Fruit fly (Drosophila melanogaster): Measurements from ENCODE around the gene Dip-B.

Gene Dip-B

dm6 chr3R:13812736-13813250 is 30.7 kb downstream of the Dip-B start, which contains the start of the genes tal-1A, tal-2A, tal-3A and tal-AA (continued):
- TF ChIP-seq CG14014 (GFP tag; IDR thresholded peaks at IDR 0.05) = peak; percentile 30; the same call in 1 of the 2 replicates
- TF ChIP-seq CG1233 (GFP tag; optimal IDR thresholded peaks at IDR 0.05) = no peak
- TF ChIP-seq CG2712 (tag; optimal IDR thresholded peaks at IDR 0.05) = no peak
- no peak for TF ChIP-seq CG11560 (tag; IDR thresholded peaks at IDR 0.05)
- peak; percentile 65 for TF ChIP-seq CG17385 (GFP tag; optimal IDR thresholded peaks at IDR 0.05)
- no peak for TF ChIP-seq Dref (GFP tag; IDR thresholded peaks at IDR 0.05)
- TF ChIP-seq CG7963 (GFP tag; IDR thresholded peaks at IDR 0.05; ENCODE audit: partially characterized antibody) = no peak
- no peak for TF ChIP-seq CG4707 (GFP tag; optimal IDR thresholded peaks at IDR 0.05)
- TF ChIP-seq BtbVII (GFP tag; optimal IDR thresholded peaks at IDR 0.05) = peak; percentile 65
- TF ChIP-seq CG6765 (GFP tag; optimal IDR thresholded peaks at IDR 0.05) = no peak
- TF ChIP-seq bigmax (GFP tag; optimal IDR thresholded peaks at IDR 0.05) = no peak
- peak; percentile 23 for TF ChIP-seq ftz-f1 (GFP tag; optimal IDR thresholded peaks at IDR 0.05)
- TF ChIP-seq CG17361 (GFP tag; IDR thresholded peaks at IDR 0.05) = no peak
- no peak for TF ChIP-seq fd102C (GFP tag; optimal IDR thresholded peaks at IDR 0.05)
- TF ChIP-seq H2.0 (GFP tag; IDR thresholded peaks at IDR 0.05) = no peak
- no peak for TF ChIP-seq prd (optimal IDR thresholded peaks at IDR 0.05)
- TF ChIP-seq prd (GFP tag; IDR thresholded peaks at IDR 0.05) = no peak
- TF ChIP-seq CG15514 (GFP tag; optimal IDR thresholded peaks at IDR 0.05) = peak; percentile 36
- no peak for TF ChIP-seq Ssrp (tag; optimal IDR thresholded peaks at IDR 0.05)
- TF ChIP-seq CG9817 (tag; optimal IDR thresholded peaks at IDR 0.05) = no peak
- TF ChIP-seq gem (tag; optimal IDR thresholded peaks at IDR 0.05) = no peak
- TF ChIP-seq Dp (GFP tag; optimal IDR thresholded peaks at IDR 0.05) = no peak
- TF ChIP-seq CG8089 (GFP tag; optimal IDR thresholded peaks at IDR 0.05) = no peak
- no peak for TF ChIP-seq Lim3 (GFP tag; IDR thresholded peaks at IDR 0.05)
- TF ChIP-seq az2 (GFP tag; optimal IDR thresholded peaks at IDR 0.05) = no peak
- no peak for TF ChIP-seq CG15073 (GFP tag; optimal IDR thresholded peaks at IDR 0.05)
- TF ChIP-seq dpn (GFP tag; optimal IDR thresholded peaks at IDR 0.05) = no peak
- no peak for TF ChIP-seq CG8478 (optimal IDR thresholded peaks at IDR 0.05)
- no peak for TF ChIP-seq h (optimal IDR thresholded peaks at IDR 0.05)
- TF ChIP-seq fd96Cb (tag; optimal IDR thresholded peaks at IDR 0.05) = no peak
- no peak for TF ChIP-seq CG3726 (GFP tag; IDR thresholded peaks at IDR 0.05)
- TF ChIP-seq jigr1 (GFP tag; IDR thresholded peaks at IDR 0.05) = no peak
- peak; percentile 15 for TF ChIP-seq Antp (GFP tag; optimal IDR thresholded peaks at IDR 0.05)
- no peak; the same call in 1 of the 2 replicates for TF ChIP-seq rib (GFP tag; IDR thresholded peaks at IDR 0.05)
- TF ChIP-seq CG7556 (GFP tag; optimal IDR thresholded peaks at IDR 0.05) = no peak
- TF ChIP-seq CG14667 (GFP tag; IDR thresholded peaks at IDR 0.05) = no peak
- no peak for TF ChIP-seq CG14860 (GFP tag; IDR thresholded peaks at IDR 0.05; ENCODE audit: partially characterized antibody)
- TF ChIP-seq Ada2b (GFP tag; IDR thresholded peaks at IDR 0.05) = no peak
- no peak for TF ChIP-seq CG10274 (GFP tag; optimal IDR thresholded peaks at IDR 0.05)
- no peak for TF ChIP-seq pros (GFP tag; optimal IDR thresholded peaks at IDR 0.05)
- TF ChIP-seq CG10267 (tag; optimal IDR thresholded peaks at IDR 0.05) = no peak
- no peak for TF ChIP-seq CG17359 (tag; optimal IDR thresholded peaks at IDR 0.05)
- TF ChIP-seq eve (GFP tag; optimal IDR thresholded peaks at IDR 0.05) = no peak
- peak; percentile 45 for TF ChIP-seq vfl (GFP tag; optimal IDR thresholded peaks at IDR 0.05)
- no peak for TF ChIP-seq CG7745 (tag; optimal IDR thresholded peaks at IDR 0.05)
- TF ChIP-seq HLHmδ (GFP tag; optimal IDR thresholded peaks at IDR 0.05) = peak; percentile 49
- TF ChIP-seq Optix (GFP tag; IDR thresholded peaks at IDR 0.05) = no peak
- no peak for TF ChIP-seq zfh2 (GFP tag; optimal IDR thresholded peaks at IDR 0.05)
- TF ChIP-seq CG18619 (GFP tag; optimal IDR thresholded peaks at IDR 0.05) = no peak
- TF ChIP-seq CG6272 (GFP tag; IDR thresholded peaks at IDR 0.05) = no peak
- no peak for TF ChIP-seq Kr (GFP tag; optimal IDR thresholded peaks at IDR 0.05)
- no peak for TF ChIP-seq CG31388 (GFP tag; optimal IDR thresholded peaks at IDR 0.05)

All from whole organism, embryonic.